Worm (Caenorhabditis elegans) whole organism, mixed stage, embryonic: ENCODE results near the gene D2062.13.
"Not testable (repeated sequence)": the region's sequence is repeated elsewhere in the genome, so short reads cannot be mapped to it uniquely, and the experiment has no call there.

ENCODE experiments used
- M03D4.4 ChIP-seq: sonication (generic microtip); optimal IDR thresholded peaks from 2 replicates; lab custom pipeline; 2017; ENCODE audit warnings: mild to moderate bottlenecking, missing genetic modification characterization, missing compliant biosample characterization
- bed-3 ChIP-seq: fragments of 200-800 bp; sonication (Bioruptor generic); optimal IDR thresholded peaks from 3 replicates; lab custom pipeline; 2018; ENCODE audit warnings: mild to moderate bottlenecking, missing genetic modification characterization, moderate library complexity, missing compliant biosample characterization
- blmp-1 ChIP-seq: fragments of 150-350 bp; optimal IDR thresholded peaks from 2 replicates; lab custom pipeline; 2014; ENCODE audit warnings: missing biosample characterization, missing genetic modification characterization
- ceh-39 ChIP-seq: fragments of 150-350 bp; optimal IDR thresholded peaks from 2 replicates; lab custom pipeline; 2014; ENCODE audit warnings: missing biosample characterization, missing genetic modification characterization
- ceh-43 ChIP-seq: fragments of 200-800 bp; sonication (Bioruptor generic); optimal IDR thresholded peaks from 2 replicates; lab custom pipeline; 2018; ENCODE audit warnings: mild to moderate bottlenecking, missing genetic modification characterization, moderate library complexity, missing compliant biosample characterization
- ceh-83 ChIP-seq: fragments of 200-800 bp; sonication (Bioruptor generic); optimal IDR thresholded peaks from 2 replicates; lab custom pipeline; 2018; ENCODE audit warnings: mild to moderate bottlenecking, missing genetic modification characterization, missing compliant biosample characterization
- ces-1 ChIP-seq: fragments of 150-350 bp; optimal IDR thresholded peaks from 2 replicates; lab custom pipeline; 2014; ENCODE audit warnings: missing biosample characterization, missing genetic modification reagents, missing genetic modification characterization
- elt-1 ChIP-seq: sonication (generic microtip); optimal IDR thresholded peaks from 2 replicates; lab custom pipeline; 2017; ENCODE audit warnings: missing genetic modification characterization, mild to moderate bottlenecking, missing compliant biosample characterization, antibody characterized with exemption, moderate library complexity, borderline replicate concordance; ENCODE audit not compliant: insufficient read depth
- elt-3 ChIP-seq: fragments of 150-350 bp; optimal IDR thresholded peaks from 2 replicates; lab custom pipeline; 2014; ENCODE audit warnings: missing biosample characterization, missing genetic modification characterization
- flh-1 ChIP-seq: fragments of 200-800 bp; sonication (Bioruptor generic); optimal IDR thresholded peaks from 2 replicates; lab custom pipeline; 2018; ENCODE audit warnings: mild to moderate bottlenecking, missing genetic modification characterization, moderate library complexity, missing compliant biosample characterization
- ham-2 ChIP-seq: fragments of 200-800 bp; sonication (Bioruptor generic); optimal IDR thresholded peaks from 2 replicates; lab custom pipeline; 2018; ENCODE audit warnings: mild to moderate bottlenecking, missing genetic modification characterization, missing compliant biosample characterization
- hlh-1 ChIP-seq: fragments of 150-350 bp; optimal IDR thresholded peaks from 2 replicates; lab custom pipeline; 2014; ENCODE audit warnings: missing biosample characterization, missing genetic modification reagents, missing genetic modification characterization
- lin-13 ChIP-seq: fragments of 150-350 bp; optimal IDR thresholded peaks from 2 replicates; lab custom pipeline; 2014; ENCODE audit warnings: missing biosample characterization, missing genetic modification characterization
- lin-32 ChIP-seq: fragments of 200-800 bp; sonication (Bioruptor generic); optimal IDR thresholded peaks from 2 replicates; lab custom pipeline; 2018; ENCODE audit warnings: mild to moderate bottlenecking, missing genetic modification characterization, missing compliant biosample characterization
- lsy-2 ChIP-seq: fragments of 150-350 bp; optimal IDR thresholded peaks from 2 replicates; lab custom pipeline; 2014; ENCODE audit warnings: missing biosample characterization, missing genetic modification characterization
- mab-5 ChIP-seq: fragments of 150-350 bp; optimal IDR thresholded peaks from 2 replicates; lab custom pipeline; 2014; ENCODE audit warnings: missing biosample characterization, missing genetic modification characterization
- mep-1 ChIP-seq: fragments of 150-350 bp; optimal IDR thresholded peaks from 2 replicates; lab custom pipeline; 2017; ENCODE audit warnings: missing biosample characterization, missing genetic modification reagents, missing genetic modification characterization, inconsistent platforms
- mls-2 ChIP-seq: sonication (generic microtip); optimal IDR thresholded peaks from 2 replicates; lab custom pipeline; 2016; ENCODE audit warnings: mild to moderate bottlenecking, missing genetic modification characterization, moderate library complexity, missing compliant biosample characterization
- nhr-237 ChIP-seq: fragments of 150-350 bp; optimal IDR thresholded peaks from 2 replicates; lab custom pipeline; 2014; ENCODE audit warnings: missing biosample characterization, missing genetic modification characterization
- nhr-28 ChIP-seq: fragments of 150-350 bp; optimal IDR thresholded peaks from 2 replicates; lab custom pipeline; 2014; ENCODE audit warnings: missing biosample characterization, missing genetic modification characterization
- nhr-76 ChIP-seq: sonication (generic microtip); optimal IDR thresholded peaks from 2 replicates; lab custom pipeline; 2017; ENCODE audit warnings: missing biosample characterization, missing genetic modification characterization
- pha-4 ChIP-seq: fragments of 150-350 bp; optimal IDR thresholded peaks from 2 replicates; lab custom pipeline; 2018; ENCODE audit warnings: missing biosample characterization, missing genetic modification reagents, missing genetic modification characterization
- snpc-4 ChIP-seq: fragments of 150-350 bp; optimal IDR thresholded peaks from 2 replicates; lab custom pipeline; 2014; ENCODE audit warnings: missing biosample characterization, missing genetic modification characterization
- sptf-1 ChIP-seq: sonication (generic microtip); optimal IDR thresholded peaks from 2 replicates; lab custom pipeline; 2017; ENCODE audit warnings: mild to moderate bottlenecking, missing genetic modification characterization, moderate library complexity, missing compliant biosample characterization
- tbx-8 ChIP-seq: fragments of 200-800 bp; sonication (Bioruptor generic); optimal IDR thresholded peaks from 2 replicates; lab custom pipeline; 2018; ENCODE audit warnings: mild to moderate bottlenecking, missing genetic modification characterization, moderate library complexity, missing compliant biosample characterization
- unc-120 ChIP-seq: sonication (generic microtip); optimal IDR thresholded peaks from 2 replicates; lab custom pipeline; 2017; ENCODE audit warnings: missing genetic modification characterization, missing compliant biosample characterization; ENCODE audit not compliant: poor library complexity, severe bottlenecking
- unc-39 ChIP-seq: fragments of 150-350 bp; optimal IDR thresholded peaks from 2 replicates; lab custom pipeline; 2014; ENCODE audit warnings: missing biosample characterization, missing genetic modification characterization
- unc-62 ChIP-seq: fragments of 150-350 bp; optimal IDR thresholded peaks from 2 replicates; lab custom pipeline; 2014; ENCODE audit warnings: missing biosample characterization, missing genetic modification reagents, missing genetic modification characterization
- zip-8 ChIP-seq: fragments of 150-350 bp; optimal IDR thresholded peaks from 2 replicates; lab custom pipeline; 2014; ENCODE audit warnings: missing biosample characterization, missing genetic modification characterization
- ztf-11 ChIP-seq: fragments of 150-350 bp; optimal IDR thresholded peaks from 2 replicates; lab custom pipeline; 2014; ENCODE audit warnings: missing biosample characterization, missing genetic modification characterization

D2062.13 gene

ce11 chrII:2612278-2612677 lies at the start of gene D2062.13:
D2062.13 (plus strand) TSS chrII:2612578.
- not testable (repeated sequence) for TF ChIP-seq lsy-2; nhr-76 (tag; lab: Kevin White, UChicago); ham-2 (GFP tag; lab: Kevin White, UChicago)
- TF ChIP-seq, all 35 proteins: peak for 0; not testable (repeated sequence) for 35

- TF ChIP-seq lin-32 (GFP tag; lab: Kevin White, UChicago) = no peak
- TF ChIP-seq nhr-237 (tag; lab: Kevin White, UChicago) = no peak
- no peak for TF ChIP-seq snpc-4
- no peak for TF ChIP-seq M03D4.4 (tag; lab: Kevin White, UChicago)
- TF ChIP-seq pha-4 (tag; lab: Kevin White, UChicago) = no peak
- TF ChIP-seq nhr-28 (tag; lab: Kevin White, UChicago) = no peak
- TF ChIP-seq zip-8 (tag; lab: Kevin White, UChicago) = no peak
- TF ChIP-seq unc-120 = no peak
- TF ChIP-seq ceh-83 (GFP tag; lab: Kevin White, UChicago) = no peak
- TF ChIP-seq ceh-43 (GFP tag; lab: Kevin White, UChicago) = no peak
- no peak for TF ChIP-seq hlh-1 (tag; lab: Kevin White, UChicago)
- no peak for TF ChIP-seq ceh-39 (tag; lab: Kevin White, UChicago)
- no peak for TF ChIP-seq mls-2
Measured at ce11 chrII:2563973-2564372, 48.4 kb upstream of the D2062.13 start, which contains the start of gene nep-18. nep-18 (minus strand) TSS chrII:2564073.

ce11 chrII:2564899-2565298 lies 47.5 kb upstream of the D2062.13 start, which contains the start of gene usp-39:
usp-39 (plus strand) TSS chrII:2565275.
- TF ChIP-seq lsy-2 (peak; percentile 80), nhr-237 (tag; lab: Kevin White, UChicago) (peak; percentile 65), elt-3 (no peak), unc-62 (no peak), ceh-83 (GFP tag; lab: Kevin White, UChicago) (peak; percentile 26), flh-1 (GFP tag; lab: Kevin White, UChicago) (no peak), elt-1 (tag; lab: Kevin White, UChicago) (no peak), sptf-1 (tag; lab: Kevin White, UChicago) (peak; percentile 25), ces-1 (GFP tag; lab: Kevin White, UChicago) (peak; percentile 98), mab-5 (peak; percentile 80), pha-4 (tag; lab: Kevin White, UChicago) (peak; percentile 65), mls-2 (no peak), hlh-1 (tag; lab: Kevin White, UChicago) (no peak), lin-13 (tag; lab: Kevin White, UChicago) (peak; percentile 46), unc-39 (tag; lab: Kevin White, UChicago) (no peak), mep-1 (tag; lab: Kevin White, UChicago) (peak; percentile 66)
- TF ChIP-seq, all 35 proteins: peak for 9

ce11 chrII:2570384-2570964 lies 41.9 kb upstream of the D2062.13 start:
- TF ChIP-seq M03D4.4 (tag; lab: Kevin White, UChicago) (peak; percentile 79), bed-3 (peak; percentile 70), sptf-1 (tag; lab: Kevin White, UChicago) (peak; percentile 84), unc-120 (peak; percentile 39)

- TF ChIP-seq nhr-28 (tag; lab: Kevin White, UChicago) = no peak
- no peak for TF ChIP-seq snpc-4
- no peak for TF ChIP-seq blmp-1
- no peak for TF ChIP-seq tbx-8
- no peak for TF ChIP-seq unc-39 (tag; lab: Kevin White, UChicago)
Measured at ce11 chrII:2578216-2578615, 34.2 kb upstream of the D2062.13 start.

- TF ChIP-seq ces-1 (GFP tag; lab: Kevin White, UChicago) (no peak), elt-1 (tag; lab: Kevin White, UChicago) (no peak), mls-2 (no peak), bed-3 (no peak), snpc-4 (no peak), ceh-39 (tag; lab: Kevin White, UChicago) (no peak), mep-1 (tag; lab: Kevin White, UChicago) (no peak), lin-32 (GFP tag; lab: Kevin White, UChicago) (no peak), unc-39 (tag; lab: Kevin White, UChicago) (no peak), lsy-2 (no peak), nhr-76 (tag; lab: Kevin White, UChicago) (no peak), ztf-11 (tag; lab: Kevin White, UChicago) (no peak), flh-1 (GFP tag; lab: Kevin White, UChicago) (no peak), lin-13 (tag; lab: Kevin White, UChicago) (no peak), M03D4.4 (tag; lab: Kevin White, UChicago) (no peak), zip-8 (tag; lab: Kevin White, UChicago) (no peak), elt-3 (no peak)
Measured at ce11 chrII:2583044-2583443, 29.3 kb upstream of the D2062.13 start, which contains the start of gene sri-74. sri-74 (minus strand) TSS chrII:2583144.
